Worm (Caenorhabditis elegans): ENCODE results near the gene sox-2.

- TF ChIP-seq T22C8.4 (GFP tag; IDR thresholded peaks at IDR 0.05) (no peak), flt-1 (GFP tag; IDR thresholded peaks at IDR 0.05) (no peak), ref-1 (GFP tag; conservative IDR thresholded peaks at IDR 0.05) (no peak), cog-1 (tag; optimal IDR thresholded peaks at IDR 0.05) (no peak), med-1 (GFP tag; optimal IDR thresholded peaks at IDR 0.05; ENCODE audit: insufficient read depth) (no peak), klf-2 (GFP tag; conservative IDR thresholded peaks at IDR 0.05) (no peak), ztf-23 (GFP tag; IDR thresholded peaks at IDR 0.05) (no peak), tab-1 (GFP tag; IDR thresholded peaks at IDR 0.05) (no peak)
These were observed 25.6 kb downstream of the sox-2 start, which contains the start of gene C01C10.2 for ce11 chrX:7437949-7438348.
